Fruit fly (Drosophila melanogaster) Kc167 (cell line): Measurements from ENCODE around the gene CG43673.

Experiments used
- Myc ChIP-seq: fragments of >200 bp; optimal IDR thresholded peaks from 2 replicates; lab custom pipeline; 2017; ENCODE audit warnings: missing external identifiers
- Sin3A ChIP-seq: fragments of >200 bp; optimal IDR thresholded peaks from 2 replicates; lab custom pipeline; 2018; ENCODE audit warnings: missing external identifiers
- h ChIP-seq: fragments of >200 bp; optimal IDR thresholded peaks from 3 replicates; lab custom pipeline; 2018; ENCODE audit warnings: missing external identifiers
- psq ChIP-seq: fragments of >200 bp; optimal IDR thresholded peaks from 2 replicates; lab custom pipeline; 2017; ENCODE audit warnings: missing external identifiers

dm6 chrX:15811666-15812614 lies 33.0 kb downstream of the CG43673 start:
- no peak for TF ChIP-seq Myc
- TF ChIP-seq h (lab: Kevin White, UChicago) = no peak
- TF ChIP-seq psq (lab: Kevin White, UChicago) = no peak
- no peak for TF ChIP-seq Sin3A (lab: Kevin White, UChicago)
